Worm (Caenorhabditis elegans) whole organism, midembryonic: ENCODE measurements around the gene T22B2.1.

Experiments used
- T22C8.4 ChIP-seq: fragments of 200-800 bp; sonication (Bioruptor generic); IDR thresholded peaks from 2 replicates; pipeline ENCODE4 v1.3.6; 2022; ENCODE audit warnings: missing genetic modification characterization, missing compliant biosample characterization
- flt-1 ChIP-seq: fragments of 200-800 bp; sonication (Bioruptor generic); IDR thresholded peaks from 2 replicates; pipeline ENCODE4 v1.3.6; 2022; ENCODE audit warnings: missing genetic modification characterization, missing compliant biosample characterization
- klf-2 ChIP-seq: fragments of 200-800 bp; sonication (Bioruptor generic); conservative IDR thresholded peaks from 2 replicates; pipeline ENCODE4 v1.3.6; 2022; ENCODE audit warnings: missing genetic modification reagents, missing genetic modification characterization, missing compliant biosample characterization
- med-1 ChIP-seq: sonication (generic microtip); optimal IDR thresholded peaks from 2 replicates; lab custom pipeline; 2017; ENCODE audit warnings: missing genetic modification characterization, mild to moderate bottlenecking, missing compliant biosample characterization, antibody characterized with exemption, missing genetic modification reagents; ENCODE audit not compliant: insufficient read depth
- ztf-23 ChIP-seq: fragments of 200-800 bp; sonication (Bioruptor generic); IDR thresholded peaks from 2 replicates; pipeline ENCODE4 v1.3.6; 2022; ENCODE audit warnings: missing genetic modification reagents, missing genetic modification characterization, missing compliant biosample characterization
- ztf-29 ChIP-seq: fragments of 200-800 bp; sonication (Bioruptor generic); IDR thresholded peaks from 2 replicates; pipeline ENCODE4 v1.3.6; 2022; ENCODE audit warnings: missing genetic modification reagents, missing genetic modification characterization, missing compliant biosample characterization

DNA sequence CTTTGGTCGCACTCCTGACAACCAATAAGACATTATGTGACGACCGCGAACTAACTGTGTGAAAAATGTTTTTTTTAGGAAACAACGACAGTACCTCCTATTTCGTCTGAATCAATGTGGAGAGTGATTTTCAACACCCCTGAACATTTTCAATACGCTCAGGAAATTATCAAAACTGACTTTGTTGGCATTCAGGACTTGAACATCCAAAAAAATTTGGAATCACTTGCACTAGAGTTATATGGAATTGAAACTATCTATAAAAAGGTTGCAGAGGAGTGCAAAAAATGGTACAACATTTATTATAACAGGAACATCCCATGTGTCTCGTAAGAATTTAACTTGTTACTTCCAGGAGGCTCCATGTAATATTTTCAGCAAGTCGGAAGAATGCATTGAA is 7.7 kb upstream of the T22B2.1 start:
- TF ChIP-seq T22C8.4 (GFP tag; lab: Robert Waterston, UW) (no peak), ztf-23 (no peak), flt-1 (no peak), ztf-29 (GFP tag; lab: Robert Waterston, UW) (no peak), klf-2 (GFP tag; lab: Robert Waterston, UW) (no peak), med-1 (GFP tag; lab: Kevin White, UChicago) (no peak)
